Worm (Caenorhabditis elegans): ENCODE data around the gene unc-105.

unc-105 gene

ce11 chrII:8170374-8170773 lies 54.1 kb downstream of the unc-105 start, which contains the start of gene T05C12.11:
Gene T05C12.11, minus strand, starts transcription at chrII:8170474.
- TF ChIP-seq ceh-18 (tag; optimal IDR thresholded peaks at IDR 0.05) (no peak), che-1 (tag; optimal IDR thresholded peaks at IDR 0.05) (no peak), Y22D7AL.16 (tag; optimal IDR thresholded peaks at IDR 0.05) (no peak), lim-6 (tag; optimal IDR thresholded peaks at IDR 0.05) (no peak), hlh-13 (GFP tag; optimal IDR thresholded peaks at IDR 0.05) (no peak)

Data from whole organism, late embryonic.